Fruit fly (Drosophila melanogaster) whole organism, prepupa: ENCODE data around the gene Roc1a.
A peak's percentile ranks its signal among the peaks of the same experiment; 100 is the strongest.

Experiments
- Blimp-1 ChIP-seq: fragments of 200-800 bp; sonication (Bioruptor generic); optimal IDR thresholded peaks from 3 replicates; lab custom pipeline; 2017; ENCODE audit warnings: missing biosample characterization, missing genetic modification characterization, mild to moderate bottlenecking, moderate library complexity, missing genetic modification reagents
- CG10631 ChIP-seq: fragments of 200-800 bp; sonication (Bioruptor generic); optimal IDR thresholded peaks from 2 replicates; lab custom pipeline; 2016; ENCODE audit warnings: missing biosample characterization, missing genetic modification characterization
- CG11294 ChIP-seq: fragments of 200-800 bp; sonication (Bioruptor generic); IDR thresholded peaks from 2 replicates; pipeline ENCODE4 v1.3.6; 2022; ENCODE audit warnings: missing biosample characterization, missing genetic modification characterization
- CG11762 ChIP-seq: fragments of 200-800 bp; sonication (Bioruptor generic); optimal IDR thresholded peaks from 3 replicates; lab custom pipeline; 2016; ENCODE audit warnings: missing biosample characterization, missing genetic modification characterization; ENCODE audit not compliant: insufficient read depth
- CG15336 ChIP-seq: fragments of 200-800 bp; sonication (Bioruptor generic); IDR thresholded peaks from 2 replicates; pipeline ENCODE4 v1.3.6; 2022; ENCODE audit warnings: missing biosample characterization, missing genetic modification characterization
- CG16779 ChIP-seq: fragments of 200-800 bp; sonication (Bioruptor generic); optimal IDR thresholded peaks from 3 replicates; lab custom pipeline; 2017; ENCODE audit warnings: missing biosample characterization, mild to moderate bottlenecking, missing genetic modification characterization
- CG31627 ChIP-seq: fragments of 200-800 bp; sonication (Bioruptor generic); optimal IDR thresholded peaks from 3 replicates; lab custom pipeline; 2016; ENCODE audit warnings: missing biosample characterization, missing genetic modification characterization
- CG6163 ChIP-seq: fragments of 200-800 bp; sonication (Bioruptor generic); IDR thresholded peaks from 3 replicates; pipeline ENCODE4 v1.3.6; 2022; ENCODE audit warnings: missing biosample characterization, missing genetic modification characterization
- CG6276 ChIP-seq: fragments of 200-800 bp; sonication (Bioruptor generic); optimal IDR thresholded peaks from 2 replicates; lab custom pipeline; 2017; ENCODE audit warnings: missing biosample characterization, mild to moderate bottlenecking, missing genetic modification characterization
- CG6808 ChIP-seq: fragments of 200-800 bp; sonication (Bioruptor generic); optimal IDR thresholded peaks from 3 replicates; lab custom pipeline; 2017; ENCODE audit warnings: missing biosample characterization, missing genetic modification characterization, mild to moderate bottlenecking, moderate library complexity, missing genetic modification reagents
- CG8319 ChIP-seq: fragments of 200-800 bp; sonication (Bioruptor generic); optimal IDR thresholded peaks from 3 replicates; lab custom pipeline; 2016; ENCODE audit warnings: missing biosample characterization, missing genetic modification characterization
- CG9139 ChIP-seq: fragments of 200-800 bp; sonication (Bioruptor generic); optimal IDR thresholded peaks from 3 replicates; lab custom pipeline; 2017; ENCODE audit warnings: missing biosample characterization, mild to moderate bottlenecking, missing genetic modification characterization
- Eip75B ChIP-seq: fragments of 200-800 bp; sonication (Bioruptor generic); optimal IDR thresholded peaks from 3 replicates; lab custom pipeline; 2016; ENCODE audit warnings: missing biosample characterization, missing genetic modification characterization
- Eip78C ChIP-seq: fragments of 200-800 bp; sonication (Bioruptor generic); peaks from one replicate; lab custom pipeline; 2016; ENCODE audit warnings: missing biosample characterization, missing genetic modification characterization
- Eip93F ChIP-seq: fragments of 200-800 bp; sonication (Bioruptor generic); optimal IDR thresholded peaks from 2 replicates; lab custom pipeline; 2016; ENCODE audit warnings: missing biosample characterization, mild to moderate bottlenecking, missing genetic modification characterization
- Ets96B ChIP-seq: fragments of 200-800 bp; optimal IDR thresholded peaks from 2 replicates; lab custom pipeline; 2019; ENCODE audit warnings: missing biosample characterization, mild to moderate bottlenecking, missing genetic modification characterization, moderate library complexity
- Hr4 ChIP-seq: fragments of 200-800 bp; sonication (Bioruptor generic); optimal IDR thresholded peaks from 3 replicates; lab custom pipeline; 2016; ENCODE audit warnings: missing biosample characterization, missing genetic modification characterization
- OdsH ChIP-seq: fragments of 200-800 bp; sonication (Bioruptor generic); optimal IDR thresholded peaks from 3 replicates; lab custom pipeline; 2016; ENCODE audit warnings: missing biosample characterization, missing genetic modification characterization
- Sox102F ChIP-seq: fragments of 200-800 bp; sonication (Bioruptor generic); optimal IDR thresholded peaks from 2 replicates; lab custom pipeline; 2016; ENCODE audit warnings: missing biosample characterization, mild to moderate bottlenecking, missing genetic modification characterization
- Sox14 ChIP-seq: fragments of 200-800 bp; sonication (Bioruptor generic); optimal IDR thresholded peaks from 3 replicates; lab custom pipeline; 2016; ENCODE audit warnings: missing biosample characterization, missing genetic modification characterization
- achi ChIP-seq: fragments of 200-800 bp; sonication (Bioruptor generic); optimal IDR thresholded peaks from 3 replicates; lab custom pipeline; 2016; ENCODE audit warnings: missing biosample characterization, missing genetic modification characterization
- cyc ChIP-seq: fragments of 200-800 bp; sonication (Bioruptor generic); optimal IDR thresholded peaks from 3 replicates; lab custom pipeline; 2016; ENCODE audit warnings: missing biosample characterization, missing genetic modification characterization
- dsx ChIP-seq: fragments of 200-800 bp; optimal IDR thresholded peaks from 3 replicates; lab custom pipeline; 2019; ENCODE audit warnings: missing biosample characterization, mild to moderate bottlenecking, missing genetic modification characterization, moderate library complexity; ENCODE audit not compliant: poor library complexity, severe bottlenecking
- eg ChIP-seq: fragments of 200-800 bp; sonication (Bioruptor generic); IDR thresholded peaks from 3 replicates; pipeline ENCODE4 v1.3.6; 2022; ENCODE audit warnings: missing biosample characterization, missing genetic modification characterization
- esn ChIP-seq: fragments of 200-800 bp; sonication (Bioruptor generic); optimal IDR thresholded peaks from 2 replicates; lab custom pipeline; 2016; ENCODE audit warnings: missing biosample characterization, mild to moderate bottlenecking, missing genetic modification characterization, moderate library complexity
- fd85E ChIP-seq: fragments of 200-800 bp; sonication (Bioruptor generic); optimal IDR thresholded peaks from 3 replicates; lab custom pipeline; 2016; ENCODE audit warnings: missing biosample characterization, missing genetic modification characterization
- lz ChIP-seq: fragments of 200-800 bp; sonication (Bioruptor generic); optimal IDR thresholded peaks from 3 replicates; lab custom pipeline; 2016; ENCODE audit warnings: missing biosample characterization, missing genetic modification characterization
- pdm3 ChIP-seq: fragments of 200-800 bp; sonication (Bioruptor generic); optimal IDR thresholded peaks from 3 replicates; lab custom pipeline; 2016; ENCODE audit warnings: missing biosample characterization, missing genetic modification characterization
- ss ChIP-seq, 2 experiments: fragments of 200-800 bp; sonication (Bioruptor generic); optimal IDR thresholded peaks; 2 replicates in 1 of 2; 3 replicates in 1 of 2; lab custom pipeline; 2017 to 2018; ENCODE audit warnings: mild to moderate bottlenecking in 2 of 2, missing biosample characterization in 2 of 2, missing genetic modification characterization in 2 of 2, moderate library complexity in 1 of 2
- svp ChIP-seq: fragments of 200-800 bp; sonication (Bioruptor generic); peaks from one replicate; lab custom pipeline; 2016; ENCODE audit warnings: missing biosample characterization, missing genetic modification characterization
- topi ChIP-seq: fragments of 200-800 bp; sonication (Bioruptor generic); optimal IDR thresholded peaks from 3 replicates; lab custom pipeline; 2016; ENCODE audit warnings: missing biosample characterization, missing genetic modification characterization

Gene Roc1a

dm6 chrX:629239-629821, 17.8 kb upstream of the Roc1a start, which contains the start of the genes RpL36 and Mybbp1A (continued):
- TF ChIP-seq CG9139 (GFP tag; lab: Kevin White, UChicago): peak; percentile 75
- no peak for TF ChIP-seq pdm3 (GFP tag; lab: Kevin White, UChicago)
- peak; percentile 59 for TF ChIP-seq svp (GFP tag; lab: Kevin White, UChicago)
- no peak for TF ChIP-seq CG6808 (GFP tag; lab: Kevin White, UChicago)
- TF ChIP-seq CG8319 (GFP tag; lab: Kevin White, UChicago): no peak
- TF ChIP-seq eg (GFP tag; lab: Robert Waterston, UW): peak; percentile 65
- TF ChIP-seq CG31627 (GFP tag; lab: Kevin White, UChicago): peak; percentile 66
- TF ChIP-seq CG15336 (GFP tag; lab: Robert Waterston, UW): no peak; the same call in 1 of the 2 replicates
- TF ChIP-seq esn (GFP tag; lab: Kevin White, UChicago): peak; percentile 75
- peak; percentile 67 for TF ChIP-seq topi (GFP tag; lab: Kevin White, UChicago)
- no peak for TF ChIP-seq CG16779
- TF ChIP-seq Blimp-1: peak; percentile 25
- peak; percentile 92 for TF ChIP-seq Eip78C (GFP tag; lab: Kevin White, UChicago)
- no peak for TF ChIP-seq Eip75B (GFP tag; lab: Kevin White, UChicago)
- peak; percentile 66 for TF ChIP-seq achi
- no peak for TF ChIP-seq CG6276 (GFP tag; lab: Kevin White, UChicago)
- TF ChIP-seq Sox14 (GFP tag; lab: Kevin White, UChicago): peak; percentile 63
- TF ChIP-seq CG11294 (GFP tag; lab: Robert Waterston, UW): no peak
- no peak for TF ChIP-seq CG10631
- TF ChIP-seq Ets96B (tag; lab: Kevin White, UChicago): no peak
- TF ChIP-seq CG11762 (GFP tag; lab: Kevin White, UChicago): peak; percentile 29
- peak; percentile 63 for TF ChIP-seq cyc
- TF ChIP-seq fd85E (GFP tag; lab: Kevin White, UChicago): no peak
- peak; percentile 72 for TF ChIP-seq lz (GFP tag; lab: Kevin White, UChicago)
- peak; percentile 73 for TF ChIP-seq CG6163 (GFP tag; lab: Robert Waterston, UW)

DNA sequence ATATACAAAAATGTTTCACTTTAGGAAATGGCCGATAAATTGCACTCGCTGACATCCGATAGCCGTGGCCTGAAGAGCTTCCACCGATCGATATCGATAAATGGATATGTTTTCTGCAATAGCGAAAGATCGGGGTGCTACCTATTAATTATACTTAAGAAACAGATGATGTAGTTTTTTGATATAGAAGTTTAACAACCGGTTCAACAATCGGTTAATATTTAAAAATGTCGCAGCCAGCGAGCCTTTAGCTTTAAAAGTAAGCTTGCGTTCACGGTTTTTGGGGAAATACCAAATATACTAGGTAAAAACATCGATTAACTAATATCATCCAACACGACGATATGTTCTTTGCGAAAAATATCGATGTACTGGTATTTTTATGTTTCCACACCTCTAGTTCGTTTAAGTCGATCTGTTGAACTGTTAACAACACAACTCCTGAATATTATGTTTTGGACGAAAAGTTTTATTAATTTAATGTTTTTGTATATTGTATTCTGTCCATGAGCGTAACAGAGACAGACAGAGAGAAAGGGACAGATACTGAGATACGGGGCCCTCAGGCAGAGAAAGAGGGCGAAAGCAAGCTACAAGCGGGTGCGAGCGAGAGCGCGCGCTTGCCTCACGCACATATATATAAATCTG, 11.5 kb upstream of the Roc1a start, which contains the start of gene Dredd:
TSS of gene Dredd (minus strand) at position 51 of the 648 bp plus-strand sequence.
- TF ChIP-seq cyc (no peak), Sox14 (GFP tag; lab: Kevin White, UChicago) (peak; percentile 24), ss (GFP tag; optimal IDR thresholded peaks at IDR 0.05; lab: Kevin White, UChicago) (peak in 1 of 2 experiments; percentile 27), OdsH (GFP tag; lab: Kevin White, UChicago) (no peak), svp (GFP tag; lab: Kevin White, UChicago) (peak; percentile 84), Eip93F (GFP tag; lab: Kevin White, UChicago) (peak; percentile 67), Eip78C (GFP tag; lab: Kevin White, UChicago) (peak; percentile 40), topi (GFP tag; lab: Kevin White, UChicago) (peak; percentile 14), esn (GFP tag; lab: Kevin White, UChicago) (peak; percentile 27), CG6808 (GFP tag; lab: Kevin White, UChicago) (no peak)

- peak; percentile 63 for TF ChIP-seq Eip78C (GFP tag; lab: Kevin White, UChicago)
- peak; percentile 41 for TF ChIP-seq dsx (GFP tag; lab: Kevin White, UChicago)
- no peak for TF ChIP-seq Hr4 (GFP tag; lab: Kevin White, UChicago)
- peak; percentile 49 for TF ChIP-seq Sox14 (GFP tag; lab: Kevin White, UChicago)
- TF ChIP-seq Sox102F: no peak
These were observed 10.2 kb upstream of the Roc1a start for dm6 chrX:636606-637530.
